Fruit fly (Drosophila melanogaster) whole organism, embryonic: ENCODE results near the gene CG4733.

Experiments used
- Aef1 ChIP-seq: fragments of 200-800 bp; sonication (Bioruptor generic); IDR thresholded peaks from 3 replicates; pipeline ENCODE4 v1.3.6; 2022; ENCODE audit warnings: missing biosample characterization, missing genetic modification characterization
- Antp ChIP-seq: fragments of 200-800 bp; sonication (Bioruptor generic); optimal IDR thresholded peaks from 3 replicates; lab custom pipeline; 2016; ENCODE audit warnings: missing biosample characterization, missing genetic modification characterization
- Atf3 ChIP-seq: fragments of 200-800 bp; sonication (Bioruptor generic); optimal IDR thresholded peaks from 3 replicates; lab custom pipeline; 2016; ENCODE audit warnings: missing biosample characterization, missing genetic modification characterization
- Bgb ChIP-seq: fragments of 200-800 bp; sonication (Bioruptor generic); IDR thresholded peaks from 2 replicates; pipeline ENCODE4 v1.3.6; 2022; ENCODE audit warnings: missing biosample characterization, missing genetic modification characterization; ENCODE audit not compliant: partially characterized antibody
- CG10431 ChIP-seq: fragments of 200-800 bp; sonication (Bioruptor generic); optimal IDR thresholded peaks from 3 replicates; lab custom pipeline; 2018; ENCODE audit warnings: missing biosample characterization, mild to moderate bottlenecking, missing genetic modification characterization
- CG11560 ChIP-seq: fragments of 200-800 bp; sonication (Bioruptor generic); IDR thresholded peaks from 3 replicates; pipeline ENCODE4 v1.3.6; 2022; ENCODE audit warnings: missing biosample characterization, missing genetic modification characterization
- CG11696 ChIP-seq: fragments of 200-800 bp; sonication (Bioruptor generic); IDR thresholded peaks from 2 replicates; pipeline ENCODE4 v1.3.6; 2022; ENCODE audit warnings: missing biosample characterization, missing genetic modification characterization
- CG14667 ChIP-seq: fragments of 200-800 bp; sonication (Bioruptor generic); IDR thresholded peaks from 2 replicates; pipeline ENCODE4 v1.3.6; 2022; ENCODE audit warnings: missing biosample characterization, missing genetic modification characterization
- CG14860 ChIP-seq: fragments of 200-800 bp; sonication (Bioruptor generic); IDR thresholded peaks from 3 replicates; pipeline ENCODE4 v1.3.6; 2022; ENCODE audit warnings: missing biosample characterization, missing genetic modification characterization; ENCODE audit not compliant: partially characterized antibody
- CG17385 ChIP-seq: fragments of 200-800 bp; sonication (Bioruptor generic); optimal IDR thresholded peaks from 3 replicates; lab custom pipeline; 2018; ENCODE audit warnings: missing biosample characterization, mild to moderate bottlenecking, missing genetic modification characterization
- CG2120 ChIP-seq: fragments of 200-800 bp; sonication (Bioruptor generic); optimal IDR thresholded peaks from 3 replicates; lab custom pipeline; 2016; ENCODE audit warnings: missing biosample characterization, missing genetic modification characterization
- CG3407 ChIP-seq: fragments of 200-800 bp; sonication (Bioruptor generic); optimal IDR thresholded peaks from 2 replicates; lab custom pipeline; 2018; ENCODE audit warnings: missing biosample characterization, mild to moderate bottlenecking, missing genetic modification characterization
- CG3847 ChIP-seq: fragments of 200-800 bp; sonication (Bioruptor generic); IDR thresholded peaks from 2 replicates; pipeline ENCODE4 v1.3.6; 2022; ENCODE audit warnings: missing biosample characterization, missing genetic modification characterization
- CG4820 ChIP-seq: fragments of 200-800 bp; sonication (Bioruptor generic); optimal IDR thresholded peaks from 3 replicates; lab custom pipeline; 2016; ENCODE audit warnings: missing biosample characterization, missing genetic modification characterization
- CG6175 ChIP-seq: fragments of 200-800 bp; sonication (Bioruptor generic); IDR thresholded peaks from 3 replicates; pipeline ENCODE4 v1.3.6; 2022; ENCODE audit warnings: missing biosample characterization, missing genetic modification characterization
- CG6683 ChIP-seq: fragments of 200-800 bp; sonication (Bioruptor generic); optimal IDR thresholded peaks from 2 replicates; lab custom pipeline; 2017; ENCODE audit warnings: missing biosample characterization, mild to moderate bottlenecking, missing genetic modification characterization, missing genetic modification reagents
- CG7987 ChIP-seq: fragments of 200-800 bp; sonication (Bioruptor generic); optimal IDR thresholded peaks from 2 replicates; lab custom pipeline; 2018; ENCODE audit warnings: missing biosample characterization, mild to moderate bottlenecking, missing genetic modification characterization, moderate library complexity
- CG8281 ChIP-seq: fragments of 200-800 bp; sonication (Bioruptor generic); optimal IDR thresholded peaks from 2 replicates; lab custom pipeline; 2018; ENCODE audit warnings: missing biosample characterization, mild to moderate bottlenecking, missing genetic modification characterization, moderate library complexity
- CG8944 ChIP-seq: fragments of 200-800 bp; sonication (Bioruptor generic); optimal IDR thresholded peaks from 3 replicates; lab custom pipeline; 2016; ENCODE audit warnings: missing biosample characterization, missing genetic modification characterization
- CG9797 ChIP-seq: fragments of 200-800 bp; sonication (Bioruptor generic); optimal IDR thresholded peaks from 3 replicates; lab custom pipeline; 2018; ENCODE audit warnings: missing biosample characterization, mild to moderate bottlenecking, missing genetic modification characterization
- Dbx ChIP-seq: fragments of 200-800 bp; sonication (Bioruptor generic); IDR thresholded peaks from 3 replicates; pipeline ENCODE4 v1.3.6; 2022; ENCODE audit warnings: missing biosample characterization, missing genetic modification characterization
- Dll ChIP-seq: fragments of 200-800 bp; sonication (Bioruptor generic); IDR thresholded peaks from 4 replicates; pipeline ENCODE4 v1.3.6; 2022; ENCODE audit warnings: missing biosample characterization, missing genetic modification characterization; ENCODE audit not compliant: partially characterized antibody
- Hr3 ChIP-seq: fragments of 200-800 bp; sonication (Bioruptor generic); optimal IDR thresholded peaks from 3 replicates; lab custom pipeline; 2016; ENCODE audit warnings: missing biosample characterization, missing genetic modification characterization
- Hsf ChIP-seq: fragments of 200-800 bp; sonication (Bioruptor generic); optimal IDR thresholded peaks from 3 replicates; lab custom pipeline; 2016; ENCODE audit warnings: missing biosample characterization, missing genetic modification characterization
- Myb ChIP-seq: fragments of 200-800 bp; sonication (Bioruptor generic); optimal IDR thresholded peaks from 2 replicates; lab custom pipeline; 2016; ENCODE audit warnings: missing biosample characterization, missing genetic modification characterization
- NK7.1 ChIP-seq: fragments of 200-800 bp; sonication (Bioruptor generic); optimal IDR thresholded peaks from 3 replicates; lab custom pipeline; 2016; ENCODE audit warnings: missing biosample characterization, missing genetic modification characterization
- Ssrp ChIP-seq: fragments of 200-800 bp; sonication (Bioruptor generic); optimal IDR thresholded peaks from 2 replicates; lab custom pipeline; 2018; ENCODE audit warnings: missing biosample characterization, mild to moderate bottlenecking, missing genetic modification characterization, moderate library complexity
- TFAM ChIP-seq: fragments of 200-800 bp; sonication (Bioruptor generic); optimal IDR thresholded peaks from 2 replicates; lab custom pipeline; 2017; ENCODE audit warnings: missing biosample characterization, missing genetic modification characterization, inconsistent platforms
- ac ChIP-seq: fragments of 200-800 bp; sonication (Bioruptor generic); optimal IDR thresholded peaks from 3 replicates; lab custom pipeline; 2017; ENCODE audit warnings: missing biosample characterization, mild to moderate bottlenecking, missing genetic modification characterization
- br ChIP-seq: fragments of >200 bp; optimal IDR thresholded peaks from 2 replicates; lab custom pipeline; 2017
- dimm ChIP-seq: fragments of 200-800 bp; sonication (Bioruptor generic); IDR thresholded peaks from 2 replicates; pipeline ENCODE4 v1.3.6; 2022; ENCODE audit warnings: missing biosample characterization, missing genetic modification characterization
- disco-r ChIP-seq: fragments of 200-800 bp; sonication (Bioruptor generic); optimal IDR thresholded peaks from 2 replicates; lab custom pipeline; 2016; ENCODE audit warnings: missing biosample characterization, missing genetic modification characterization
- dmrt11E ChIP-seq: fragments of 200-800 bp; sonication (Bioruptor generic); optimal IDR thresholded peaks from 3 replicates; lab custom pipeline; 2018; ENCODE audit warnings: missing biosample characterization, mild to moderate bottlenecking, missing genetic modification characterization, moderate library complexity
- gce ChIP-seq: fragments of 200-800 bp; sonication (Bioruptor generic); IDR thresholded peaks from 3 replicates; pipeline ENCODE4 v1.3.6; 2022; ENCODE audit warnings: missing biosample characterization, missing genetic modification characterization
- gcm2 ChIP-seq: fragments of 200-800 bp; sonication (Bioruptor generic); optimal IDR thresholded peaks from 2 replicates; lab custom pipeline; 2016; ENCODE audit warnings: missing biosample characterization, missing genetic modification characterization
- gt ChIP-seq: fragments of 200-800 bp; sonication (Bioruptor generic); IDR thresholded peaks from 2 replicates; pipeline ENCODE4 v1.3.6; 2022; ENCODE audit warnings: missing biosample characterization, missing genetic modification characterization
- hbn ChIP-seq: fragments of 200-800 bp; sonication (Bioruptor generic); IDR thresholded peaks from 2 replicates; pipeline ENCODE4 v1.3.6; 2022; ENCODE audit warnings: missing biosample characterization, missing genetic modification characterization; ENCODE audit not compliant: partially characterized antibody
- ind ChIP-seq: fragments of 200-800 bp; sonication (Bioruptor generic); optimal IDR thresholded peaks from 3 replicates; lab custom pipeline; 2016; ENCODE audit warnings: missing biosample characterization, missing genetic modification characterization
- mirr ChIP-seq: fragments of 200-800 bp; sonication (Bioruptor generic); optimal IDR thresholded peaks from 3 replicates; lab custom pipeline; 2018; ENCODE audit warnings: missing biosample characterization, mild to moderate bottlenecking, missing genetic modification characterization
- mld ChIP-seq: fragments of 200-800 bp; sonication (Bioruptor generic); IDR thresholded peaks from 3 replicates; pipeline ENCODE4 v1.3.6; 2022; ENCODE audit warnings: missing biosample characterization, missing genetic modification characterization; ENCODE audit not compliant: partially characterized antibody
- nau ChIP-seq: fragments of 200-800 bp; sonication (Bioruptor generic); optimal IDR thresholded peaks from 3 replicates; lab custom pipeline; 2017; ENCODE audit warnings: missing biosample characterization, mild to moderate bottlenecking, missing genetic modification characterization, missing genetic modification reagents
- p53 ChIP-seq: fragments of 200-800 bp; sonication (Bioruptor generic); optimal IDR thresholded peaks from 2 replicates; lab custom pipeline; 2016; ENCODE audit warnings: missing biosample characterization, missing genetic modification characterization
- sd ChIP-seq: fragments of 200-800 bp; sonication (Bioruptor generic); optimal IDR thresholded peaks from 3 replicates; lab custom pipeline; 2018; ENCODE audit warnings: missing biosample characterization, mild to moderate bottlenecking, missing genetic modification characterization, moderate library complexity
- sisA ChIP-seq: fragments of 200-800 bp; sonication (Bioruptor generic); IDR thresholded peaks from 2 replicates; pipeline ENCODE4 v1.3.6; 2022; ENCODE audit warnings: missing biosample characterization, missing genetic modification characterization
- so ChIP-seq: fragments of 200-800 bp; sonication (Bioruptor generic); IDR thresholded peaks from 3 replicates; pipeline ENCODE4 v1.3.6; 2022; ENCODE audit warnings: missing biosample characterization, missing genetic modification characterization
- sug ChIP-seq: fragments of 200-800 bp; optimal IDR thresholded peaks from 2 replicates; lab custom pipeline; 2019; ENCODE audit warnings: missing biosample characterization, mild to moderate bottlenecking, missing genetic modification characterization, moderate library complexity
- twi ChIP-seq: fragments of 200-800 bp; optimal IDR thresholded peaks from 2 replicates; lab custom pipeline; 2019; ENCODE audit warnings: missing biosample characterization, mild to moderate bottlenecking, missing genetic modification characterization, moderate library complexity
- tx ChIP-seq: fragments of 200-800 bp; sonication (Bioruptor generic); optimal IDR thresholded peaks from 2 replicates; lab custom pipeline; 2016; ENCODE audit warnings: missing biosample characterization, missing genetic modification characterization
- yki ChIP-seq: fragments of >200 bp; optimal IDR thresholded peaks from 3 replicates; lab custom pipeline; 2018
- zf30C ChIP-seq: fragments of 200-800 bp; sonication (Bioruptor generic); optimal IDR thresholded peaks from 3 replicates; lab custom pipeline; 2018; ENCODE audit warnings: missing biosample characterization, mild to moderate bottlenecking, missing genetic modification characterization

The CG4733 gene

dm6 chr3R:19863979-19864775, 26.3 kb upstream of the CG4733 start, which contains the start of the genes CG4572 and CG4686 (continued):
- TF ChIP-seq tx (peak; percentile 78), gce (GFP tag; lab: Robert Waterston, UW) (peak; percentile 67; the same call in 2 of the 3 replicates), CG3847 (GFP tag; lab: Robert Waterston, UW) (peak; percentile 74), CG10431 (peak; percentile 34), Dll (GFP tag; lab: Robert Waterston, UW) (peak; percentile 56; the same call in 1 of the 4 replicates), CG8281 (tag; lab: Kevin White, UChicago) (peak; percentile 63), dmrt11E (tag; lab: Kevin White, UChicago) (peak; percentile 47), Dbx (GFP tag; lab: Robert Waterston, UW) (peak; percentile 62; the same call in 2 of the 3 replicates), ind (GFP tag; lab: Kevin White, UChicago) (peak; percentile 81), TFAM (GFP tag; lab: Kevin White, UChicago) (no peak), yki (lab: Kevin White, UChicago) (no peak), gt (GFP tag; lab: Robert Waterston, UW) (peak; percentile 22; the same call in 1 of the 2 replicates), hbn (GFP tag; lab: Robert Waterston, UW) (no peak), Atf3 (GFP tag; lab: Kevin White, UChicago) (peak; percentile 55), CG3407 (GFP tag; lab: Kevin White, UChicago) (peak; percentile 29), CG4820 (GFP tag; lab: Kevin White, UChicago) (peak; percentile 69), CG17385 (GFP tag; lab: Kevin White, UChicago) (peak; percentile 58), Myb (GFP tag; lab: Kevin White, UChicago) (peak; percentile 64), zf30C (GFP tag; lab: Kevin White, UChicago) (peak; percentile 87), CG9797 (peak; percentile 22), disco-r (GFP tag; lab: Kevin White, UChicago) (peak; percentile 45), Aef1 (peak; percentile 82), br (no peak), CG11696 (no peak; the same call in none of the 2 replicates), sug (tag; lab: Kevin White, UChicago) (peak; percentile 78), ac (GFP tag; lab: Kevin White, UChicago) (no peak), p53 (GFP tag; lab: Kevin White, UChicago) (peak; percentile 43), CG6175 (peak; percentile 44; the same call in 1 of the 3 replicates), Antp (GFP tag; lab: Kevin White, UChicago) (peak; percentile 70), CG2120 (peak; percentile 91), nau (no peak), CG14667 (peak; percentile 69), so (GFP tag; lab: Robert Waterston, UW) (no peak), Ssrp (tag; lab: Kevin White, UChicago) (peak; percentile 65), CG14860 (no peak), gcm2 (GFP tag; lab: Kevin White, UChicago) (peak; percentile 7), Bgb (GFP tag; lab: Robert Waterston, UW) (no peak), twi (tag; lab: Kevin White, UChicago) (peak; percentile 66), Hr3 (peak; percentile 72), Hsf (GFP tag; lab: Kevin White, UChicago) (peak; percentile 83), CG6683 (GFP tag; lab: Kevin White, UChicago) (peak; percentile 38), sisA (peak; percentile 61), sd (tag; lab: Kevin White, UChicago) (no peak), NK7.1 (no peak), CG11560 (tag; lab: Robert Waterston, UW) (peak; percentile 39; the same call in 1 of the 3 replicates), mld (GFP tag; lab: Robert Waterston, UW) (no peak), mirr (GFP tag; lab: Kevin White, UChicago) (no peak), CG8944 (peak; percentile 76), CG7987 (GFP tag; lab: Kevin White, UChicago) (peak; percentile 7), dimm (GFP tag; lab: Robert Waterston, UW) (no peak)
